Worm (Caenorhabditis elegans): ENCODE results near the gene srw-79.
A peak's percentile ranks its signal among the peaks of the same experiment; 100 is the strongest.

DNA sequence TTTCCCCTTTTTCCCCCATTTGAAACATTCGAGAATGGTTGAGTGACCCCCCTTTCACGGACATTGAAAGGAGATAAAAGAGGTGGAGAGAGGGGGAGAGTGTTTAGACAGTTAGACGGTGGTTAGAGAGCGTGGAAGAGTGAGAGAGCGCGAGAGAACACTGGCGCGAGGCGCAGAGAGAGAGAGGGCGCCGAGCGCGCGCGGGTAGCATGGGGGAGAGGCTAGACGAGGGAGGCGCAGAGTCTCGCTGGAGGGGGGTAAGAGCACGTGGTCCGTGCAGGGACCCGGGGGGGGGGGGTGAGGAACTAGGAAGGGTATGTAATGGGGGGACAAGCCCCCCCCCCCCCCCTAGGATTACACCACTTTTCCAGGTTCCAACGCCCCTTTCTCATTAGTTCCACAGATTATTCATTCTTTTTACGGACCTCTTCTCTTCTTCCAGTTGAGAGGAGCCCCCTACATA lies 27.4 kb downstream of the srw-79 start:
- peak; percentile 87 for TF ChIP-seq elt-2 (tag; optimal IDR thresholded peaks at IDR 0.05)
- TF ChIP-seq mdl-1 (tag; optimal IDR thresholded peaks at IDR 0.05) = peak; percentile 98

Measured in whole organism, L3 larva.